Worm (Caenorhabditis elegans) whole organism, L1 larva: Measurements from ENCODE around the gene ZK1290.1.
A peak's percentile ranks its signal among the peaks of the same experiment; 100 is the strongest.

ENCODE experiments used
- C04F5.9 ChIP-seq: sonication (generic microtip); optimal IDR thresholded peaks from 2 replicates; lab custom pipeline; 2016; ENCODE audit warnings: missing genetic modification characterization, missing compliant biosample characterization
- C16A3.4 ChIP-seq: fragments of 150-350 bp; optimal IDR thresholded peaks from 2 replicates; lab custom pipeline; 2014; ENCODE audit warnings: missing biosample characterization, missing genetic modification characterization
- C34B4.2 ChIP-seq: sonication (generic microtip); optimal IDR thresholded peaks from 2 replicates; lab custom pipeline; 2017; ENCODE audit warnings: mild to moderate bottlenecking, missing genetic modification characterization, missing compliant biosample characterization
- Y116A8C.19 ChIP-seq: sonication (generic microtip); optimal IDR thresholded peaks from 2 replicates; lab custom pipeline; 2016; ENCODE audit warnings: missing compliant biosample characterization, missing genetic modification characterization, borderline replicate concordance
- aha-1 ChIP-seq: fragments of 150-350 bp; optimal IDR thresholded peaks from 2 replicates; lab custom pipeline; 2014; ENCODE audit warnings: missing biosample characterization, missing genetic modification characterization
- ama-1 ChIP-seq: fragments of 150-350 bp; optimal IDR thresholded peaks from 2 replicates; lab custom pipeline; 2014
- blmp-1 ChIP-seq: fragments of 150-350 bp; optimal IDR thresholded peaks from 2 replicates; lab custom pipeline; 2014; ENCODE audit warnings: missing biosample characterization, missing genetic modification characterization
- ceh-8 ChIP-seq: fragments of 200-800 bp; sonication (Bioruptor generic); optimal IDR thresholded peaks from 2 replicates; lab custom pipeline; 2018; ENCODE audit warnings: mild to moderate bottlenecking, missing genetic modification characterization, moderate library complexity, missing compliant biosample characterization
- ceh-82 ChIP-seq, 3 experiments: fragments of 150-350 bp in 1 of 3; sonication (generic microtip) in 2 of 3; optimal IDR thresholded peaks; 2 replicates each; lab custom pipeline; 2014 to 2017; ENCODE audit warnings: missing biosample characterization in 3 of 3, missing genetic modification characterization in 3 of 3
- ceh-88 ChIP-seq: fragments of 200-800 bp; sonication (Bioruptor generic); IDR thresholded peaks from 2 replicates; pipeline ENCODE4 v1.3.6; 2022; ENCODE audit warnings: missing genetic modification characterization, missing compliant biosample characterization
- dsc-1 ChIP-seq: sonication (generic microtip); optimal IDR thresholded peaks from 2 replicates; lab custom pipeline; 2016; ENCODE audit warnings: mild to moderate bottlenecking, missing genetic modification characterization, missing compliant biosample characterization
- efl-3 ChIP-seq: fragments of 200-800 bp; sonication (Bioruptor generic); optimal IDR thresholded peaks from 2 replicates; lab custom pipeline; 2018; ENCODE audit warnings: mild to moderate bottlenecking, missing genetic modification characterization, missing compliant biosample characterization
- egl-13 ChIP-seq: sonication (generic microtip); optimal IDR thresholded peaks from 2 replicates; lab custom pipeline; 2016; ENCODE audit warnings: missing genotype, missing genetic modification reagents, missing genetic modification characterization, missing compliant biosample characterization
- fkh-10 ChIP-seq: sonication (generic microtip); optimal IDR thresholded peaks from 2 replicates; lab custom pipeline; 2017; ENCODE audit warnings: missing biosample characterization, missing genetic modification reagents, missing genetic modification characterization
- fkh-4 ChIP-seq: sonication (generic microtip); optimal IDR thresholded peaks from 2 replicates; lab custom pipeline; 2016; ENCODE audit warnings: missing compliant biosample characterization, missing genetic modification characterization, borderline replicate concordance
- fkh-8 ChIP-seq: sonication (generic microtip); optimal IDR thresholded peaks from 2 replicates; lab custom pipeline; 2016; ENCODE audit warnings: mild to moderate bottlenecking, missing genetic modification characterization, missing compliant biosample characterization
- hlh-17 ChIP-seq: fragments of 200-800 bp; sonication (Bioruptor generic); optimal IDR thresholded peaks from 2 replicates; lab custom pipeline; 2018; ENCODE audit warnings: missing genetic modification characterization, mild to moderate bottlenecking, missing compliant biosample characterization, moderate library complexity, borderline replicate concordance
- isw-1 ChIP-seq: fragments of 200-800 bp; sonication (Bioruptor generic); IDR thresholded peaks from 2 replicates; pipeline ENCODE4 v1.3.6; 2022; ENCODE audit warnings: missing genetic modification characterization, missing compliant biosample characterization
- jun-1 ChIP-seq: fragments of 150-350 bp; optimal IDR thresholded peaks from 2 replicates; lab custom pipeline; 2014; ENCODE audit warnings: missing biosample characterization, missing genetic modification reagents, missing genetic modification characterization
- lin-14 ChIP-seq: fragments of 200-800 bp; sonication (Bioruptor generic); optimal IDR thresholded peaks from 2 replicates; lab custom pipeline; 2018; ENCODE audit warnings: mild to moderate bottlenecking, missing genetic modification characterization, moderate library complexity, missing compliant biosample characterization
- lin-35 ChIP-seq, 2 experiments: fragments of 150-350 bp; optimal IDR thresholded peaks; 2 replicates each; lab custom pipeline; 2014; ENCODE audit warnings: missing biosample characterization in 2 of 2, missing genetic modification characterization in 2 of 2, missing genetic modification reagents in 2 of 2
- lsy-2 ChIP-seq, 2 experiments: fragments of 150-350 bp; optimal IDR thresholded peaks; 2 replicates each; lab custom pipeline; 2014; ENCODE audit warnings: missing biosample characterization in 2 of 2, missing genetic modification characterization in 2 of 2
- mab-9 ChIP-seq: fragments of 200-800 bp; sonication (Bioruptor generic); IDR thresholded peaks from 2 replicates; pipeline ENCODE4 v1.3.6; 2022; ENCODE audit warnings: missing genetic modification reagents, missing genetic modification characterization, missing compliant biosample characterization
- mep-1 ChIP-seq: fragments of 150-350 bp; optimal IDR thresholded peaks from 2 replicates; lab custom pipeline; 2014; ENCODE audit warnings: missing biosample characterization, missing genetic modification characterization
- nhr-11 ChIP-seq: fragments of 150-350 bp; optimal IDR thresholded peaks from 2 replicates; lab custom pipeline; 2014; ENCODE audit warnings: missing biosample characterization, missing genetic modification characterization
- nhr-19 ChIP-seq: fragments of 200-800 bp; sonication (Bioruptor generic); conservative IDR thresholded peaks from 2 replicates; pipeline ENCODE4 v1.3.6; 2022; ENCODE audit warnings: missing genetic modification characterization, missing compliant biosample characterization
- nhr-47 ChIP-seq: sonication (generic microtip); optimal IDR thresholded peaks from 2 replicates; lab custom pipeline; 2016; ENCODE audit warnings: mild to moderate bottlenecking, missing genetic modification characterization, moderate library complexity, missing compliant biosample characterization
- nhr-71 ChIP-seq: sonication (generic microtip); optimal IDR thresholded peaks from 2 replicates; lab custom pipeline; 2016; ENCODE audit warnings: mild to moderate bottlenecking, missing genetic modification characterization, moderate library complexity, missing compliant biosample characterization
- nhr-77 ChIP-seq: fragments of 150-350 bp; optimal IDR thresholded peaks from 2 replicates; lab custom pipeline; 2014; ENCODE audit warnings: missing biosample characterization, missing genetic modification characterization
- nhr-84 ChIP-seq: sonication (generic microtip); optimal IDR thresholded peaks from 2 replicates; lab custom pipeline; 2017; ENCODE audit warnings: missing biosample characterization, missing genetic modification characterization
- nhr-90 ChIP-seq: sonication (generic microtip); optimal IDR thresholded peaks from 2 replicates; lab custom pipeline; 2016; ENCODE audit warnings: mild to moderate bottlenecking, missing genetic modification characterization, missing compliant biosample characterization; ENCODE audit not compliant: poor library complexity
- pax-3 ChIP-seq: fragments of 200-800 bp; sonication (Bioruptor generic); optimal IDR thresholded peaks from 2 replicates; lab custom pipeline; 2018; ENCODE audit warnings: mild to moderate bottlenecking, missing genetic modification characterization, moderate library complexity, missing compliant biosample characterization
- pqm-1 ChIP-seq: sonication (generic microtip); optimal IDR thresholded peaks from 3 replicates; lab custom pipeline; 2017; ENCODE audit warnings: missing biosample characterization, missing genetic modification characterization
- rnt-1 ChIP-seq: sonication (generic microtip); optimal IDR thresholded peaks from 2 replicates; lab custom pipeline; 2016; ENCODE audit warnings: mild to moderate bottlenecking, missing genetic modification characterization, moderate library complexity, missing compliant biosample characterization
- snu-23 ChIP-seq: sonication (generic microtip); optimal IDR thresholded peaks from 2 replicates; lab custom pipeline; 2016; ENCODE audit warnings: missing genetic modification characterization, missing compliant biosample characterization
- sptf-1 ChIP-seq: fragments of 150-350 bp; optimal IDR thresholded peaks from 2 replicates; lab custom pipeline; 2014; ENCODE audit warnings: missing biosample characterization, missing genetic modification characterization
- swsn-7 ChIP-seq: sonication (generic microtip); optimal IDR thresholded peaks from 2 replicates; lab custom pipeline; 2016; ENCODE audit warnings: missing genetic modification characterization, missing compliant biosample characterization
- tbx-2 ChIP-seq: sonication (generic microtip); optimal IDR thresholded peaks from 2 replicates; lab custom pipeline; 2016; ENCODE audit warnings: missing genetic modification characterization, missing compliant biosample characterization
- unc-86 ChIP-seq: sonication (generic microtip); optimal IDR thresholded peaks from 2 replicates; lab custom pipeline; 2016; ENCODE audit warnings: missing genetic modification characterization, missing compliant biosample characterization
- unc-98 ChIP-seq: fragments of 200-800 bp; sonication (Bioruptor generic); IDR thresholded peaks from 2 replicates; pipeline ENCODE4 v1.3.6; 2022; ENCODE audit warnings: missing genetic modification characterization, missing compliant biosample characterization
- xbp-1 ChIP-seq: sonication (generic microtip); optimal IDR thresholded peaks from 2 replicates; lab custom pipeline; 2016; ENCODE audit warnings: missing genetic modification characterization, missing compliant biosample characterization
- ztf-4 ChIP-seq: fragments of 150-350 bp; optimal IDR thresholded peaks from 2 replicates; lab custom pipeline; 2014; ENCODE audit warnings: missing biosample characterization, missing genetic modification characterization

The ZK1290.1 gene

ce11 chrII:7588295-7588694 is 26.7 kb downstream of the ZK1290.1 start:
- TF ChIP-seq dsc-1 (no peak), fkh-4 (tag; lab: Kevin White, UChicago) (no peak), ceh-8 (GFP tag; lab: Kevin White, UChicago) (peak; percentile 73), Y116A8C.19 (no peak), nhr-90 (tag; lab: Kevin White, UChicago) (no peak), nhr-11 (tag; lab: Kevin White, UChicago) (no peak), nhr-19 (GFP tag; lab: Robert Waterston, UW) (no peak), lin-14 (peak; percentile 71), jun-1 (tag; lab: Kevin White, UChicago) (no peak), tbx-2 (tag; lab: Kevin White, UChicago) (peak; percentile 3), egl-13 (tag; lab: Kevin White, UChicago) (peak; percentile 21), lin-35 (GFP tag; optimal IDR thresholded peaks at IDR 0.05; lab: Kevin White, UChicago) (no peak), unc-86 (tag; lab: Kevin White, UChicago) (peak; percentile 28), swsn-7 (tag; lab: Kevin White, UChicago) (no peak), C04F5.9 (tag; lab: Kevin White, UChicago) (no peak), hlh-17 (GFP tag; lab: Kevin White, UChicago) (no peak), C34B4.2 (tag; lab: Kevin White, UChicago) (no peak)

- TF ChIP-seq egl-13 (tag; lab: Kevin White, UChicago) (peak; percentile 51), sptf-1 (tag; lab: Kevin White, UChicago) (no peak), unc-98 (GFP tag; lab: Robert Waterston, UW) (no peak), tbx-2 (tag; lab: Kevin White, UChicago) (peak; percentile 49), ama-1 (lab: Kevin White, UChicago) (no peak), nhr-71 (tag; lab: Kevin White, UChicago) (peak; percentile 63), pqm-1 (tag; lab: Kevin White, UChicago) (no peak), aha-1 (tag; lab: Kevin White, UChicago) (no peak), ceh-88 (no peak), nhr-77 (tag; lab: Kevin White, UChicago) (no peak), nhr-84 (no peak), blmp-1 (no peak), swsn-7 (tag; lab: Kevin White, UChicago) (peak; percentile 52), efl-3 (GFP tag; lab: Kevin White, UChicago) (no peak), rnt-1 (tag; lab: Kevin White, UChicago) (no peak), fkh-8 (tag; lab: Kevin White, UChicago) (peak; percentile 84), mep-1 (tag; lab: Kevin White, UChicago) (no peak), C16A3.4 (no peak), xbp-1 (tag; lab: Kevin White, UChicago) (peak; percentile 22), unc-86 (tag; lab: Kevin White, UChicago) (peak; percentile 60), Y116A8C.19 (no peak), lin-35 (GFP tag; optimal IDR thresholded peaks at IDR 0.05; lab: Kevin White, UChicago) (peak in 1 of 2 experiments; percentile 46), isw-1 (GFP tag; lab: Robert Waterston, UW) (peak; percentile 37), mab-9 (GFP tag; lab: Robert Waterston, UW) (no peak), fkh-4 (tag; lab: Kevin White, UChicago) (no peak), lin-14 (peak; percentile 93), pax-3 (tag; lab: Kevin White, UChicago) (peak; percentile 13), nhr-47 (tag; lab: Kevin White, UChicago) (peak; percentile 67), ceh-82 (tag; optimal IDR thresholded peaks at IDR 0.05; lab: Kevin White, UChicago) (peak in 2 of 3 experiments; percentile 40 to 46), ztf-4 (tag; lab: Kevin White, UChicago) (no peak), snu-23 (GFP tag; lab: Kevin White, UChicago) (peak; percentile 32), lsy-2 (tag; optimal IDR thresholded peaks at IDR 0.05; lab: Kevin White, UChicago) (peak; percentile 3 to 23), fkh-10 (GFP tag; lab: Kevin White, UChicago) (peak; percentile 76)
These were observed 31.7 kb downstream of the ZK1290.1 start for ce11 chrII:7593227-7593626.
